Worm (Caenorhabditis elegans): Measurements from ENCODE around the gene srw-133.

- TF ChIP-seq fos-1 (tag; optimal IDR thresholded peaks at IDR 0.05) (no peak), zag-1 (tag; optimal IDR thresholded peaks at IDR 0.05) (no peak), snpc-4 (tag; optimal IDR thresholded peaks at IDR 0.05) (no peak), lsy-2 (tag; optimal IDR thresholded peaks at IDR 0.05) (no peak), lin-39 (tag; optimal IDR thresholded peaks at IDR 0.05) (no peak), F16B12.6 (tag; optimal IDR thresholded peaks at IDR 0.05) (no peak), nhr-77 (tag; optimal IDR thresholded peaks at IDR 0.05) (no peak), sox-4 (tag; optimal IDR thresholded peaks at IDR 0.05) (no peak), mdl-1 (tag; optimal IDR thresholded peaks at IDR 0.05) (no peak), ztf-4 (tag; optimal IDR thresholded peaks at IDR 0.05) (no peak)
These were observed 45.6 kb upstream of the srw-133 start, which contains the start of gene Y45G5AM.5 for ce11 chrV:4160086-4160485.
